Worm (Caenorhabditis elegans) whole organism, L2 larva: Measurements from ENCODE around the gene R09E10.2.

Source experiments
- Y55F3AM.14 ChIP-seq: fragments of 200-800 bp; sonication (Bioruptor generic); optimal IDR thresholded peaks from 2 replicates; lab custom pipeline; 2018; ENCODE audit warnings: mild to moderate bottlenecking, missing genetic modification characterization, missing compliant biosample characterization
- ama-1 ChIP-seq: fragments of 150-350 bp; optimal IDR thresholded peaks from 2 replicates; lab custom pipeline; 2018; ENCODE audit warnings: inconsistent platforms
- elt-3 ChIP-seq: sonication (generic microtip); optimal IDR thresholded peaks from 2 replicates; lab custom pipeline; 2017; ENCODE audit warnings: missing biosample characterization, missing genetic modification characterization
- lin-39 ChIP-seq: fragments of 150-350 bp; optimal IDR thresholded peaks from 2 replicates; lab custom pipeline; 2014; ENCODE audit warnings: missing biosample characterization, missing genetic modification reagents, missing genetic modification characterization
- lsy-2 ChIP-seq, 2 experiments: fragments of 150-350 bp in 1 of 2; sonication (generic microtip) in 1 of 2; optimal IDR thresholded peaks; 2 replicates each; lab custom pipeline; 2014 to 2017; ENCODE audit warnings: missing biosample characterization in 2 of 2, missing genetic modification characterization in 2 of 2
- mab-5 ChIP-seq: fragments of 150-350 bp; optimal IDR thresholded peaks from 2 replicates; lab custom pipeline; 2014; ENCODE audit warnings: missing biosample characterization, missing genetic modification characterization
- mdl-1 ChIP-seq, 2 experiments: fragments of 150-350 bp in 1 of 2; sonication (generic microtip) in 1 of 2; optimal IDR thresholded peaks; 2 replicates each; lab custom pipeline; 2017; ENCODE audit warnings: missing biosample characterization in 2 of 2, missing genetic modification characterization in 2 of 2
- nhr-12 ChIP-seq: fragments of 150-350 bp; optimal IDR thresholded peaks from 2 replicates; lab custom pipeline; 2014; ENCODE audit warnings: missing biosample characterization, missing genetic modification characterization
- nhr-21 ChIP-seq: fragments of 150-350 bp; optimal IDR thresholded peaks from 2 replicates; lab custom pipeline; 2014; ENCODE audit warnings: missing biosample characterization, missing genetic modification characterization
- nhr-25 ChIP-seq: fragments of 150-350 bp; sonication (generic microtip); optimal IDR thresholded peaks from 3 replicates; lab custom pipeline; 2014; ENCODE audit warnings: missing biosample characterization, missing genetic modification characterization
- skn-1 ChIP-seq: sonication (generic microtip); optimal IDR thresholded peaks from 2 replicates; lab custom pipeline; 2017; ENCODE audit warnings: missing biosample characterization, missing genetic modification characterization
- unc-62 ChIP-seq: fragments of 150-350 bp; optimal IDR thresholded peaks from 2 replicates; lab custom pipeline; 2014; ENCODE audit warnings: missing biosample characterization, missing genetic modification reagents, missing genetic modification characterization

DNA sequence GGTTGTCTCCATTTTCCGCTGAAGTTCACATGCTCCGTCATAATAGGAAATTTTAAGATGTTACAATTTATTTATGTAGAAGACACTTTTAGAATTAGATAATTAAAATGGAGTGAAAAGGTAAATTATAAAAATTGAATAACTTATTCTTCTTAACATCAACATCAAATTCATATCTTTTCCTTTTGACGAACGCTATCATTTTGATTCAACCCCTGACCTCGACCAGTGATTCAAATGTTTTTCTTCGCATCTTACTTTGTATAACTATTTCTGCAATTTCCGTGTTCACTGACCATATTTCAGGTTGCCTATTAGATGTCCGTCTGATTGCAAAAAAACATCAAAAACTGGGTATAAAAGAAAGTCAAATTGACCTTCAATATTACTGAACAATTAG lies 41.1 kb downstream of the R09E10.2 start, which contains the start of gene Y43C5A.7:
- TF ChIP-seq ama-1 (lab: Kevin White, UChicago) (no peak), nhr-25 (tag; lab: Kevin White, UChicago) (no peak), nhr-12 (no peak), lin-39 (tag; lab: Kevin White, UChicago) (no peak), nhr-21 (tag; lab: Kevin White, UChicago) (no peak), lsy-2 (tag; optimal IDR thresholded peaks at IDR 0.05; lab: Kevin White, UChicago) (no peak), mdl-1 (tag; optimal IDR thresholded peaks at IDR 0.05; lab: Kevin White, UChicago) (no peak), mab-5 (no peak), Y55F3AM.14 (GFP tag; lab: Kevin White, UChicago) (no peak), unc-62 (GFP tag; lab: Kevin White, UChicago) (no peak), skn-1 (tag; lab: Kevin White, UChicago) (no peak), elt-3 (tag; lab: Kevin White, UChicago) (no peak)
